Worm (Caenorhabditis elegans) whole organism, L2 larva: ENCODE measurements around the gene F58G1.7.

ENCODE experiments used
- F13H6.1 ChIP-seq: sonication (generic microtip); optimal IDR thresholded peaks from 2 replicates; lab custom pipeline; 2016; ENCODE audit warnings: missing genetic modification characterization, missing compliant biosample characterization
- ceh-82 ChIP-seq: fragments of 150-350 bp; optimal IDR thresholded peaks from 2 replicates; lab custom pipeline; 2014; ENCODE audit warnings: missing biosample characterization, missing genetic modification characterization
- nhr-23 ChIP-seq: fragments of 150-350 bp; optimal IDR thresholded peaks from 2 replicates; lab custom pipeline; 2014; ENCODE audit warnings: missing biosample characterization, missing genetic modification reagents, missing genetic modification characterization
- snpc-4 ChIP-seq: fragments of 150-350 bp; optimal IDR thresholded peaks from 2 replicates; lab custom pipeline; 2014; ENCODE audit warnings: missing biosample characterization, missing genetic modification characterization
- ztf-1 ChIP-seq: fragments of 200-800 bp; sonication (Bioruptor generic); conservative IDR thresholded peaks from 2 replicates; pipeline ENCODE4 v1.3.6; 2022; ENCODE audit warnings: missing genetic modification characterization, missing compliant biosample characterization

DNA sequence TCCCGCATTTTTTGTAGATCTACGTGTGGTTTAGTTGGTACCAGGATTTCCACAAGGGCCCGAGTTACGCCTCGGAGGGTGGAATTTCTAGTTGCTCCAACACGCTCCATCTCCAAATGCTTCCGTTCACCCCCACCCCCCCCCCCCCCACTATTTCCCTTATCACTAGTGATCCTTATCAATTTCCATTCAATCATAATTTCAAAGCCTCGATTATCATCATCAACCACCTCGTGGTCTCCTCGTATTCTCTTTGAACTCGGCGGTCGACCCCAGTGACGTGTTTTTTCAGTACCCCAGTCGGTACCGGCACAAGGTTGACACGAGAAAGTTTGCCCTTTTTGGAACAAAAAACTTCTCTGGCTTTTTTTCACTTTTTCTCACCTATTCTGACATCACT is 34.8 kb upstream of the F58G1.7 start:
- TF ChIP-seq nhr-23 (tag; lab: Kevin White, UChicago) (no peak), ztf-1 (GFP tag; lab: Robert Waterston, UW) (no peak), ceh-82 (tag; lab: Kevin White, UChicago) (no peak), F13H6.1 (tag; lab: Kevin White, UChicago) (no peak), snpc-4 (tag; lab: Kevin White, UChicago) (no peak)
